Worm (Caenorhabditis elegans) whole organism, early embryonic: Measurements from ENCODE around the gene Y54G2A.32.

ENCODE experiments used
- ceh-13 ChIP-seq: fragments of 200-800 bp; sonication (Bioruptor generic); optimal IDR thresholded peaks from 2 replicates; lab custom pipeline; 2018; ENCODE audit warnings: mild to moderate bottlenecking, missing genetic modification characterization, missing compliant biosample characterization
- hnd-1 ChIP-seq: sonication (generic microtip); optimal IDR thresholded peaks from 2 replicates; lab custom pipeline; 2016; ENCODE audit warnings: missing genetic modification characterization, missing compliant biosample characterization

- TF ChIP-seq ceh-13 (GFP tag; lab: Kevin White, UChicago) (no peak), hnd-1 (tag; lab: Kevin White, UChicago) (no peak)
Measured at ce11 chrIV:2853164-2853563, 49.4 kb downstream of the Y54G2A.32 start, which contains the start of gene Y54G2A.49.
